Worm (Caenorhabditis elegans) whole organism, L2 larva: Measurements from ENCODE around the gene nhr-56.

Experiments used
- C34F6.9 ChIP-seq: fragments of 150-350 bp; optimal IDR thresholded peaks from 2 replicates; lab custom pipeline; 2014; ENCODE audit warnings: missing biosample characterization, missing genetic modification characterization
- F13H6.1 ChIP-seq: sonication (generic microtip); optimal IDR thresholded peaks from 2 replicates; lab custom pipeline; 2016; ENCODE audit warnings: missing genetic modification characterization, missing compliant biosample characterization
- R02D3.7 ChIP-seq: fragments of 150-350 bp; optimal IDR thresholded peaks from 2 replicates; lab custom pipeline; 2014; ENCODE audit warnings: missing biosample characterization, missing genetic modification characterization
- Y55F3AM.14 ChIP-seq: fragments of 200-800 bp; sonication (Bioruptor generic); optimal IDR thresholded peaks from 2 replicates; lab custom pipeline; 2018; ENCODE audit warnings: mild to moderate bottlenecking, missing genetic modification characterization, missing compliant biosample characterization
- alr-1 ChIP-seq: fragments of 150-350 bp; optimal IDR thresholded peaks from 2 replicates; lab custom pipeline; 2014; ENCODE audit warnings: missing biosample characterization, missing genetic modification characterization
- ama-1 ChIP-seq: fragments of 150-350 bp; optimal IDR thresholded peaks from 2 replicates; lab custom pipeline; 2018; ENCODE audit warnings: inconsistent platforms
- blmp-1 ChIP-seq: sonication (generic microtip); optimal IDR thresholded peaks from 2 replicates; lab custom pipeline; 2017; ENCODE audit warnings: missing genetic modification characterization, mild to moderate bottlenecking, missing compliant biosample characterization, antibody characterized with exemption, moderate library complexity; ENCODE audit not compliant: insufficient read depth
- ceh-16 ChIP-seq: fragments of 150-350 bp; optimal IDR thresholded peaks from 2 replicates; lab custom pipeline; 2014; ENCODE audit warnings: missing biosample characterization, missing genetic modification characterization
- ceh-82 ChIP-seq: fragments of 150-350 bp; optimal IDR thresholded peaks from 2 replicates; lab custom pipeline; 2014; ENCODE audit warnings: missing biosample characterization, missing genetic modification characterization
- crh-2 ChIP-seq: sonication (generic microtip); optimal IDR thresholded peaks from 2 replicates; lab custom pipeline; 2017; ENCODE audit warnings: missing biosample characterization, missing genetic modification characterization
- dmd-4 ChIP-seq: sonication (generic microtip); optimal IDR thresholded peaks from 2 replicates; lab custom pipeline; 2017; ENCODE audit warnings: missing biosample characterization, missing genetic modification characterization
- egl-27 ChIP-seq: sonication (generic microtip); optimal IDR thresholded peaks from 3 replicates; lab custom pipeline; 2017; ENCODE audit warnings: missing biosample characterization, missing genetic modification reagents, missing genetic modification characterization
- elt-1 ChIP-seq: fragments of 150-350 bp; optimal IDR thresholded peaks from 2 replicates; lab custom pipeline; 2014; ENCODE audit warnings: missing biosample characterization, missing genetic modification characterization
- elt-3 ChIP-seq: sonication (generic microtip); optimal IDR thresholded peaks from 2 replicates; lab custom pipeline; 2017; ENCODE audit warnings: missing biosample characterization, missing genetic modification characterization
- fos-1 ChIP-seq: fragments of 150-350 bp; optimal IDR thresholded peaks from 2 replicates; lab custom pipeline; 2014; ENCODE audit warnings: missing biosample characterization, missing genetic modification characterization
- gmeb-1 ChIP-seq: fragments of 150-350 bp; optimal IDR thresholded peaks from 2 replicates; lab custom pipeline; 2014; ENCODE audit warnings: missing biosample characterization, missing genetic modification characterization
- lin-11 ChIP-seq: fragments of 150-350 bp; sonication (generic microtip); optimal IDR thresholded peaks from 2 replicates; lab custom pipeline; 2014; ENCODE audit warnings: missing biosample characterization, missing genetic modification characterization, inconsistent platforms, mixed read lengths
- lin-39 ChIP-seq: fragments of 150-350 bp; optimal IDR thresholded peaks from 2 replicates; lab custom pipeline; 2014; ENCODE audit warnings: missing biosample characterization, missing genetic modification reagents, missing genetic modification characterization
- lsy-2 ChIP-seq, 2 experiments: fragments of 150-350 bp in 1 of 2; sonication (generic microtip) in 1 of 2; optimal IDR thresholded peaks; 2 replicates each; lab custom pipeline; 2014 to 2017; ENCODE audit warnings: missing biosample characterization in 2 of 2, missing genetic modification characterization in 2 of 2
- mab-5 ChIP-seq: fragments of 150-350 bp; optimal IDR thresholded peaks from 2 replicates; lab custom pipeline; 2014; ENCODE audit warnings: missing biosample characterization, missing genetic modification characterization
- mbf-1 ChIP-seq: sonication (generic microtip); optimal IDR thresholded peaks from 2 replicates; lab custom pipeline; 2017; ENCODE audit warnings: missing biosample characterization, missing genetic modification characterization
- mdl-1 ChIP-seq, 2 experiments: fragments of 150-350 bp in 1 of 2; sonication (generic microtip) in 1 of 2; optimal IDR thresholded peaks; 2 replicates each; lab custom pipeline; 2017; ENCODE audit warnings: missing biosample characterization in 2 of 2, missing genetic modification characterization in 2 of 2
- nhr-10 ChIP-seq: sonication (generic microtip); optimal IDR thresholded peaks from 2 replicates; lab custom pipeline; 2017; ENCODE audit warnings: missing biosample characterization, missing genetic modification characterization
- nhr-11 ChIP-seq: fragments of 150-350 bp; optimal IDR thresholded peaks from 2 replicates; lab custom pipeline; 2014; ENCODE audit warnings: missing biosample characterization, missing genetic modification characterization
- nhr-12 ChIP-seq: fragments of 150-350 bp; optimal IDR thresholded peaks from 2 replicates; lab custom pipeline; 2014; ENCODE audit warnings: missing biosample characterization, missing genetic modification characterization
- nhr-129 ChIP-seq: fragments of 150-350 bp; optimal IDR thresholded peaks from 2 replicates; lab custom pipeline; 2014; ENCODE audit warnings: missing biosample characterization, missing genetic modification characterization
- nhr-21 ChIP-seq: fragments of 150-350 bp; optimal IDR thresholded peaks from 2 replicates; lab custom pipeline; 2014; ENCODE audit warnings: missing biosample characterization, missing genetic modification characterization
- nhr-25 ChIP-seq: fragments of 150-350 bp; sonication (generic microtip); optimal IDR thresholded peaks from 3 replicates; lab custom pipeline; 2014; ENCODE audit warnings: missing biosample characterization, missing genetic modification characterization
- nhr-6 ChIP-seq: fragments of 150-350 bp; optimal IDR thresholded peaks from 2 replicates; lab custom pipeline; 2014; ENCODE audit warnings: missing biosample characterization, missing genetic modification characterization
- sma-9 ChIP-seq, 2 experiments: fragments of 150-350 bp in 1 of 2; sonication (generic microtip) in 1 of 2; optimal IDR thresholded peaks; 2 replicates each; lab custom pipeline; 2014 to 2016; ENCODE audit warnings: missing genetic modification characterization in 2 of 2, mild to moderate bottlenecking in 1 of 2, missing biosample characterization in 1 of 2, missing compliant biosample characterization in 1 of 2, missing genetic modification reagents in 1 of 2, moderate library complexity in 1 of 2
- snpc-4 ChIP-seq: fragments of 150-350 bp; optimal IDR thresholded peaks from 2 replicates; lab custom pipeline; 2014; ENCODE audit warnings: missing biosample characterization, missing genetic modification characterization
- unc-55 ChIP-seq: fragments of 150-350 bp; sonication (generic microtip); optimal IDR thresholded peaks from 3 replicates; lab custom pipeline; 2014; ENCODE audit warnings: missing biosample characterization, missing genetic modification reagents, missing genetic modification characterization
- unc-62 ChIP-seq: fragments of 150-350 bp; optimal IDR thresholded peaks from 2 replicates; lab custom pipeline; 2014; ENCODE audit warnings: missing biosample characterization, missing genetic modification reagents, missing genetic modification characterization
- zag-1 ChIP-seq: fragments of 150-350 bp; optimal IDR thresholded peaks from 2 replicates; lab custom pipeline; 2014; ENCODE audit warnings: missing biosample characterization, missing genetic modification characterization
- ztf-1 ChIP-seq: fragments of 200-800 bp; sonication (Bioruptor generic); conservative IDR thresholded peaks from 2 replicates; pipeline ENCODE4 v1.3.6; 2022; ENCODE audit warnings: missing genetic modification characterization, missing compliant biosample characterization
- ztf-11 ChIP-seq: sonication (generic microtip); optimal IDR thresholded peaks from 2 replicates; lab custom pipeline; 2017; ENCODE audit warnings: missing biosample characterization, missing genetic modification characterization
- ztf-4 ChIP-seq: fragments of 150-350 bp; optimal IDR thresholded peaks from 2 replicates; lab custom pipeline; 2014; ENCODE audit warnings: missing biosample characterization, missing genetic modification characterization

nhr-56 gene

ce11 chrV:2192117-2192516 lies 26.7 kb upstream of the nhr-56 start, which contains the start of gene nhr-13:
TSS of gene nhr-13 (plus strand) at chrV:2192485.
- TF ChIP-seq fos-1 (tag; lab: Kevin White, UChicago) (peak; percentile 15), mbf-1 (tag; lab: Kevin White, UChicago) (no peak), gmeb-1 (tag; lab: Kevin White, UChicago) (peak; percentile 43), R02D3.7 (tag; lab: Kevin White, UChicago) (no peak), ceh-16 (tag; lab: Kevin White, UChicago) (no peak), sma-9 (GFP tag; optimal IDR thresholded peaks at IDR 0.05; lab: Kevin White, UChicago) (peak; percentile 32), sma-9 (tag; optimal IDR thresholded peaks at IDR 0.05; lab: Kevin White, UChicago) (no peak), snpc-4 (tag; lab: Kevin White, UChicago) (no peak), crh-2 (tag; lab: Kevin White, UChicago) (peak; percentile 13)

- TF ChIP-seq blmp-1 (tag; lab: Kevin White, UChicago), result no peak
- TF ChIP-seq mdl-1 (tag; optimal IDR thresholded peaks at IDR 0.05; lab: Kevin White, UChicago), result no peak
- TF ChIP-seq nhr-129 (tag; lab: Kevin White, UChicago), result no peak
- TF ChIP-seq ceh-82, result no peak
- no peak for TF ChIP-seq zag-1 (tag; lab: Kevin White, UChicago)
- TF ChIP-seq elt-3 (tag; lab: Kevin White, UChicago), result no peak
- TF ChIP-seq F13H6.1, result no peak
- no peak for TF ChIP-seq ama-1
- TF ChIP-seq lin-39 (tag; lab: Kevin White, UChicago), result no peak
- no peak for TF ChIP-seq nhr-11 (tag; lab: Kevin White, UChicago)
- no peak for TF ChIP-seq elt-1 (tag; lab: Kevin White, UChicago)
- no peak for TF ChIP-seq C34F6.9
Observed at ce11 chrV:2199594-2199993, 19.2 kb upstream of the nhr-56 start.

ce11 chrV:2200402-2200801 lies 18.4 kb upstream of the nhr-56 start:
- no peak for TF ChIP-seq unc-55
- TF ChIP-seq nhr-6 (tag; lab: Kevin White, UChicago), result no peak
- no peak for TF ChIP-seq dmd-4
- no peak for TF ChIP-seq ztf-1 (GFP tag; lab: Robert Waterston, UW)

- TF ChIP-seq fos-1 (tag; lab: Kevin White, UChicago), result peak; percentile 5
- TF ChIP-seq F13H6.1, result no peak
- no peak for TF ChIP-seq nhr-10 (tag; lab: Kevin White, UChicago)
Observed at ce11 chrV:2201240-2201639, 17.6 kb upstream of the nhr-56 start, which contains the start of gene cyp-32B1. TSS of gene cyp-32B1 (minus strand) at chrV:2201415.

ce11 chrV:2204080-2204479 lies 14.7 kb upstream of the nhr-56 start, which contains the start of gene cyp-33C12:
TSS of gene cyp-33C12 (minus strand) at chrV:2204400.
- TF ChIP-seq ztf-11 (tag; lab: Kevin White, UChicago) (no peak), alr-1 (tag; lab: Kevin White, UChicago) (no peak), lin-11 (tag; lab: Kevin White, UChicago) (no peak), nhr-25 (tag; lab: Kevin White, UChicago) (no peak), Y55F3AM.14 (GFP tag; lab: Kevin White, UChicago) (no peak), F13H6.1 (no peak), mab-5 (tag; lab: Kevin White, UChicago) (no peak), egl-27 (tag; lab: Kevin White, UChicago) (no peak), nhr-129 (tag; lab: Kevin White, UChicago) (no peak), unc-62 (GFP tag; lab: Kevin White, UChicago) (no peak), mdl-1 (tag; optimal IDR thresholded peaks at IDR 0.05; lab: Kevin White, UChicago) (no peak), nhr-21 (tag; lab: Kevin White, UChicago) (no peak), nhr-12 (tag; lab: Kevin White, UChicago) (no peak), blmp-1 (tag; lab: Kevin White, UChicago) (no peak), ztf-4 (tag; lab: Kevin White, UChicago) (no peak), lsy-2 (tag; optimal IDR thresholded peaks at IDR 0.05; lab: Kevin White, UChicago) (no peak), ceh-82 (no peak)
